Worm (Caenorhabditis elegans): ENCODE results near the gene F44G4.5.

- TF ChIP-seq mes-2 (tag; optimal IDR thresholded peaks at IDR 0.05; ENCODE audit: poor library complexity, severe bottlenecking) (no peak), daf-12 (tag; optimal IDR thresholded peaks at IDR 0.05) (no peak), nhr-77 (tag; optimal IDR thresholded peaks at IDR 0.05) (no peak)
Measured at ce11 chrII:9005067-9005466, 4.8 kb upstream of the F44G4.5 start, which contains the start of gene F44G4.7.

All from whole organism, L4 larva.